Fruit fly (Drosophila melanogaster): ENCODE measurements around the gene PGRP-LC.
A peak's percentile ranks its signal among the peaks of the same experiment; 100 is the strongest.

The PGRP-LC gene

dm6 chr3L:9383345-9384075 is 44.9 kb downstream of the PGRP-LC start, which contains the start of gene Hsp27 (continued):
- TF ChIP-seq Mad (GFP tag; optimal IDR thresholded peaks at IDR 0.05) (peak; percentile 95), gsb (GFP tag; IDR thresholded peaks at IDR 0.05) (peak; percentile 96), sima (GFP tag; optimal IDR thresholded peaks at IDR 0.05) (peak; percentile 68), sna (GFP tag; IDR thresholded peaks at IDR 0.05; ENCODE audit: partially characterized antibody) (no peak), CG17612 (GFP tag; IDR thresholded peaks at IDR 0.05) (peak; percentile 96), pb (GFP tag; optimal IDR thresholded peaks at IDR 0.05) (peak; percentile 91), wor (GFP tag; IDR thresholded peaks at IDR 0.05) (peak; percentile 97), mirr (GFP tag; optimal IDR thresholded peaks at IDR 0.05) (peak; percentile 81), CG16815 (GFP tag; optimal IDR thresholded peaks at IDR 0.05) (peak; percentile 97), Eip74EF (GFP tag; optimal IDR thresholded peaks at IDR 0.05) (peak in 1 of 2 experiments; percentile 97), CG8388 (GFP tag; optimal IDR thresholded peaks at IDR 0.05) (peak; percentile 97), CG2116 (GFP tag; optimal IDR thresholded peaks at IDR 0.05) (peak; percentile 82), ttk (GFP tag; IDR thresholded peaks at IDR 0.05) (peak; percentile 98), zfh2 (GFP tag; optimal IDR thresholded peaks at IDR 0.05) (peak; percentile 96), CG4854 (GFP tag; optimal IDR thresholded peaks at IDR 0.05) (peak; percentile 96), Trl (optimal IDR thresholded peaks at IDR 0.05) (peak; percentile 22 to 27), Trl (GFP tag; optimal IDR thresholded peaks at IDR 0.05) (peak; percentile 95), CTCF (GFP tag; optimal IDR thresholded peaks at IDR 0.05) (peak; percentile 71), Antp (GFP tag; optimal IDR thresholded peaks at IDR 0.05) (peak; percentile 93), CG11456 (GFP tag; IDR thresholded peaks at IDR 0.05) (peak; percentile 98), croc (GFP tag; conservative IDR thresholded peaks at IDR 0.05) (peak; percentile 98), salm (tag; optimal IDR thresholded peaks at IDR 0.05) (peak; percentile 97), fru (optimal IDR thresholded peaks at IDR 0.05) (no peak), HLH54F (GFP tag; optimal IDR thresholded peaks at IDR 0.05) (peak; percentile 86), CG11398 (GFP tag; optimal IDR thresholded peaks at IDR 0.05) (peak; percentile 60), lola (GFP tag; optimal IDR thresholded peaks at IDR 0.05) (peak in 1 of 3 experiments; percentile 95), mam (GFP tag; optimal IDR thresholded peaks at IDR 0.05) (peak; percentile 97), cg (GFP tag; optimal IDR thresholded peaks at IDR 0.05) (peak; percentile 90), HLH4C (GFP tag; IDR thresholded peaks at IDR 0.05; ENCODE audit: partially characterized antibody) (no peak), kah (GFP tag; optimal IDR thresholded peaks at IDR 0.05) (peak; percentile 91), Stat92E (GFP tag; optimal IDR thresholded peaks at IDR 0.05) (peak in 1 of 3 experiments; percentile 94), CG10209 (GFP tag; optimal IDR thresholded peaks at IDR 0.05) (peak; percentile 98), rib (GFP tag; IDR thresholded peaks at IDR 0.05) (peak; percentile 96), CG10431 (GFP tag; optimal IDR thresholded peaks at IDR 0.05) (peak; percentile 93), H15 (GFP tag; IDR thresholded peaks at IDR 0.05) (peak; percentile 99), NK7.1 (GFP tag; optimal IDR thresholded peaks at IDR 0.05) (peak; percentile 93), tup (GFP tag; optimal IDR thresholded peaks at IDR 0.05) (peak; percentile 93), CG18476 (GFP tag; optimal IDR thresholded peaks at IDR 0.05) (peak; percentile 98), CG10267 (tag; optimal IDR thresholded peaks at IDR 0.05) (peak; percentile 94), CG8478 (optimal IDR thresholded peaks at IDR 0.05) (peak; percentile 27), GATAe (GFP tag; conservative IDR thresholded peaks at IDR 0.05) (peak; percentile 92), disco-r (GFP tag; optimal IDR thresholded peaks at IDR 0.05) (peak; percentile 87), CG17385 (GFP tag; optimal IDR thresholded peaks at IDR 0.05) (peak; percentile 94), CG5245 (GFP tag; optimal IDR thresholded peaks at IDR 0.05) (peak; percentile 99), dan (GFP tag; IDR thresholded peaks at IDR 0.05) (peak; percentile 94), CG4820 (GFP tag; optimal IDR thresholded peaks at IDR 0.05) (peak; percentile 98), Dbx (GFP tag; IDR thresholded peaks at IDR 0.05) (peak; percentile 97), CG43689 (GFP tag; IDR thresholded peaks at IDR 0.05) (peak; percentile 95), pfk (GFP tag; optimal IDR thresholded peaks at IDR 0.05) (peak; percentile 24), Dek (tag; optimal IDR thresholded peaks at IDR 0.05) (peak; percentile 97), CG2120 (GFP tag; optimal IDR thresholded peaks at IDR 0.05) (peak; percentile 97)
